Worm (Caenorhabditis elegans): ENCODE data around the gene K09E9.4.

DNA sequence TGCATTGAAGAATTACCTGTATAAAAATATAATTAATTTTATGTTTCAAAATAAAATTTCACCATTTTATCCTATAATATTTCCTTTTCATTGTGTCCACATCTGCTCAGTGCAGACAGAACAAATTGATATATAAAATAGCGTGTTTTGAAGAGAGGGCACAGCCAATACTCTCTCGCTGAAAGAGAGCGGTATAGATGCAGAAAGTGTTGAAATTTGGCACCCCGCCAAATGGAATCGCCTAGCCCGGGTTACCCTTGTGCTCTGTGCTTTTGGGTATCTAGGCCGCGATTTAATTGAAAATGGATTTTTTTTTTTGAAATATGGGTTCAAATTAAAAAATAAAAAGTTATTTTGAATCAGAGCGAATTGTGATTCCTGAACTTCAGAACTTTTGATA is 13.1 kb downstream of the K09E9.4 start:
- TF ChIP-seq pqm-1 (tag; optimal IDR thresholded peaks at IDR 0.05) (no peak), nhr-11 (tag; optimal IDR thresholded peaks at IDR 0.05) (no peak), lir-3 (tag; optimal IDR thresholded peaks at IDR 0.05) (no peak), fos-1 (tag; optimal IDR thresholded peaks at IDR 0.05) (no peak), snpc-1.2 (GFP tag; IDR thresholded peaks at IDR 0.05) (no peak), sdz-12 (GFP tag; optimal IDR thresholded peaks at IDR 0.05) (no peak)
